Fruit fly (Drosophila melanogaster) whole organism, pupa: ENCODE data around the gene CG6865.

Experiments
- CG13204 ChIP-seq: fragments of 200-800 bp; sonication (Bioruptor generic); optimal IDR thresholded peaks from 2 replicates; lab custom pipeline; 2018; ENCODE audit warnings: missing biosample characterization, mild to moderate bottlenecking, missing genetic modification characterization, moderate library complexity
- CG14655 ChIP-seq: fragments of 200-800 bp; sonication (Bioruptor generic); optimal IDR thresholded peaks from 3 replicates; lab custom pipeline; 2017; ENCODE audit warnings: mild to moderate bottlenecking, missing biosample characterization, missing genetic modification reagents, missing genetic modification characterization
- CG32121 ChIP-seq: fragments of 200-800 bp; sonication (Bioruptor generic); IDR thresholded peaks from 2 replicates; pipeline ENCODE4 v1.3.6; 2022; ENCODE audit warnings: missing biosample characterization, missing genetic modification characterization
- Pif1A ChIP-seq: fragments of 200-800 bp; sonication (Bioruptor generic); optimal IDR thresholded peaks from 3 replicates; lab custom pipeline; 2016; ENCODE audit warnings: missing biosample characterization, missing genetic modification characterization
- Pif1B ChIP-seq: fragments of 200-800 bp; sonication (Bioruptor generic); optimal IDR thresholded peaks from 3 replicates; lab custom pipeline; 2016; ENCODE audit warnings: missing biosample characterization, missing genetic modification characterization
- rn ChIP-seq: fragments of 200-800 bp; sonication (Bioruptor generic); IDR thresholded peaks from 2 replicates; pipeline ENCODE4 v1.3.6; 2022; ENCODE audit warnings: missing biosample characterization, missing genetic modification characterization

dm6 chr3L:18852223-18852622 lies 11.2 kb upstream of the CG6865 start:
- TF ChIP-seq Pif1B (GFP tag; lab: Kevin White, UChicago): no peak
- no peak for TF ChIP-seq CG13204 (GFP tag; lab: Kevin White, UChicago)
- TF ChIP-seq CG14655 (GFP tag; lab: Kevin White, UChicago): no peak
- TF ChIP-seq CG32121: no peak
- TF ChIP-seq rn (GFP tag; lab: Robert Waterston, UW): no peak
- TF ChIP-seq Pif1A (GFP tag; lab: Kevin White, UChicago): no peak
